Fruit fly (Drosophila melanogaster): ENCODE data around the gene rtp.

rtp gene

dm6 chr3R:5263311-5264250 is 26.5 kb upstream of the rtp start:
- TF ChIP-seq bab1 (GFP tag; optimal IDR thresholded peaks at IDR 0.05) (no peak), CG1620 (GFP tag; optimal IDR thresholded peaks at IDR 0.05) (no peak), CG7045 (GFP tag; optimal IDR thresholded peaks at IDR 0.05) (peak; percentile 12), CG11617 (GFP tag; optimal IDR thresholded peaks at IDR 0.05) (peak; percentile 60), CG7101 (tag; optimal IDR thresholded peaks at IDR 0.05) (peak; percentile 42), ovo (GFP tag; optimal IDR thresholded peaks at IDR 0.05) (no peak), CG14711 (tag; optimal IDR thresholded peaks at IDR 0.05) (peak; percentile 50), Mnt (GFP tag; optimal IDR thresholded peaks at IDR 0.05) (peak; percentile 15), tj (GFP tag; optimal IDR thresholded peaks at IDR 0.05) (no peak), kay (GFP tag; ENCODE audit: borderline replicate concordance) (peak; percentile 95), cic (GFP tag; optimal IDR thresholded peaks at IDR 0.05) (peak; percentile 87), cnc (optimal IDR thresholded peaks at IDR 0.05) (no peak), pad (GFP tag; optimal IDR thresholded peaks at IDR 0.05) (peak; percentile 97), Hr96 (GFP tag; optimal IDR thresholded peaks at IDR 0.05) (no peak), CG12768 (GFP tag; optimal IDR thresholded peaks at IDR 0.05) (peak; percentile 7), CG5204 (GFP tag; optimal IDR thresholded peaks at IDR 0.05) (no peak), toe (GFP tag; optimal IDR thresholded peaks at IDR 0.05) (no peak), Crg-1 (GFP tag; optimal IDR thresholded peaks at IDR 0.05) (no peak)

- TF ChIP-seq bab1 (GFP tag; optimal IDR thresholded peaks at IDR 0.05) = no peak
- no peak for TF ChIP-seq Hr96 (GFP tag; optimal IDR thresholded peaks at IDR 0.05)
- TF ChIP-seq CG1620 (GFP tag; optimal IDR thresholded peaks at IDR 0.05) = no peak
- TF ChIP-seq cic (GFP tag; optimal IDR thresholded peaks at IDR 0.05) = no peak
- TF ChIP-seq cnc (optimal IDR thresholded peaks at IDR 0.05) = no peak
- no peak for TF ChIP-seq CG14711 (tag; optimal IDR thresholded peaks at IDR 0.05)
- TF ChIP-seq ovo (GFP tag; optimal IDR thresholded peaks at IDR 0.05) = no peak
- TF ChIP-seq CG11617 (GFP tag; optimal IDR thresholded peaks at IDR 0.05) = no peak
- no peak for TF ChIP-seq CG7045 (GFP tag; optimal IDR thresholded peaks at IDR 0.05)
- TF ChIP-seq CG12768 (GFP tag; optimal IDR thresholded peaks at IDR 0.05) = no peak
Measured at dm6 chr3R:5262592-5262991, 25.5 kb upstream of the rtp start, which contains the start of gene Tim17a2. Gene Tim17a2, minus strand, starts transcription at chr3R:5262692.

- TF ChIP-seq pad (GFP tag; optimal IDR thresholded peaks at IDR 0.05) (no peak), bab1 (GFP tag; optimal IDR thresholded peaks at IDR 0.05) (no peak), tj (GFP tag; optimal IDR thresholded peaks at IDR 0.05) (peak; percentile 83), toe (GFP tag; optimal IDR thresholded peaks at IDR 0.05) (no peak), CG33017 (tag; optimal IDR thresholded peaks at IDR 0.05) (peak; percentile 28), Hr96 (GFP tag; optimal IDR thresholded peaks at IDR 0.05) (no peak), CG1620 (GFP tag; optimal IDR thresholded peaks at IDR 0.05) (peak; percentile 4), Mnt (GFP tag; optimal IDR thresholded peaks at IDR 0.05) (peak; percentile 55), kay (GFP tag; ENCODE audit: borderline replicate concordance) (peak; percentile 96), Crg-1 (GFP tag; optimal IDR thresholded peaks at IDR 0.05) (peak; percentile 27), cnc (optimal IDR thresholded peaks at IDR 0.05) (peak in 1 of 2 experiments; percentile 70), ovo (GFP tag; optimal IDR thresholded peaks at IDR 0.05) (peak; percentile 36), CG7045 (GFP tag; optimal IDR thresholded peaks at IDR 0.05) (no peak), cic (GFP tag; optimal IDR thresholded peaks at IDR 0.05) (peak; percentile 76), CG14711 (tag; optimal IDR thresholded peaks at IDR 0.05) (no peak), CG11617 (GFP tag; optimal IDR thresholded peaks at IDR 0.05) (no peak), CG12768 (GFP tag; optimal IDR thresholded peaks at IDR 0.05) (peak; percentile 14), CG5204 (GFP tag; optimal IDR thresholded peaks at IDR 0.05) (no peak), Clk (GFP tag; optimal IDR thresholded peaks at IDR 0.05) (no peak), CG7101 (tag; optimal IDR thresholded peaks at IDR 0.05) (peak; percentile 20)
Measured at dm6 chr3R:5261996-5262535, 25.0 kb upstream of the rtp start.

dm6 chr3R:5261262-5261661 is 24.1 kb upstream of the rtp start:
- TF ChIP-seq CG14711 (tag; optimal IDR thresholded peaks at IDR 0.05) (no peak), cic (GFP tag; optimal IDR thresholded peaks at IDR 0.05) (peak; percentile 56), CG7045 (GFP tag; optimal IDR thresholded peaks at IDR 0.05) (no peak), Clk (GFP tag; optimal IDR thresholded peaks at IDR 0.05) (no peak), bab1 (GFP tag; optimal IDR thresholded peaks at IDR 0.05) (no peak), CG33017 (tag; optimal IDR thresholded peaks at IDR 0.05) (peak; percentile 30), CG11617 (GFP tag; optimal IDR thresholded peaks at IDR 0.05) (no peak), pad (GFP tag; optimal IDR thresholded peaks at IDR 0.05) (no peak), Crg-1 (GFP tag; optimal IDR thresholded peaks at IDR 0.05) (no peak), cnc (optimal IDR thresholded peaks at IDR 0.05) (no peak), kay (GFP tag; ENCODE audit: borderline replicate concordance) (no peak), Mnt (GFP tag; optimal IDR thresholded peaks at IDR 0.05) (no peak), CG12768 (GFP tag; optimal IDR thresholded peaks at IDR 0.05) (peak; percentile 29)

- TF ChIP-seq tj (GFP tag; optimal IDR thresholded peaks at IDR 0.05) = peak; percentile 85
- no peak for TF ChIP-seq pad (GFP tag; optimal IDR thresholded peaks at IDR 0.05)
Measured at dm6 chr3R:5257147-5257487, 20.0 kb upstream of the rtp start.

Measured in whole organism, adult.